Worm (Caenorhabditis elegans) whole organism, young adult: Measurements from ENCODE around the gene exc-13.
"Not testable (repeated sequence)": the region's sequence is repeated elsewhere in the genome, so short reads cannot be mapped to it uniquely, and the experiment has no call there.

Source experiments
- B0019.2 ChIP-seq: fragments of 200-800 bp; sonication (Bioruptor generic); conservative IDR thresholded peaks from 2 replicates; pipeline ENCODE4 v1.3.6; 2022; ENCODE audit warnings: missing genetic modification reagents, missing genetic modification characterization, missing compliant biosample characterization
- C06A6.2 ChIP-seq: fragments of 200-800 bp; sonication (Bioruptor generic); conservative IDR thresholded peaks from 2 replicates; pipeline ENCODE4 v1.3.6; 2022; ENCODE audit warnings: missing genetic modification characterization, missing compliant biosample characterization
- F10E7.11 ChIP-seq: sonication (generic microtip); optimal IDR thresholded peaks from 2 replicates; lab custom pipeline; 2017; ENCODE audit warnings: mild to moderate bottlenecking, missing genetic modification characterization, moderate library complexity, missing compliant biosample characterization
- F22D6.2 ChIP-seq: sonication (generic microtip); optimal IDR thresholded peaks from 2 replicates; lab custom pipeline; 2016; ENCODE audit warnings: mild to moderate bottlenecking, missing genetic modification characterization, missing compliant biosample characterization
- F39B2.1 ChIP-seq: fragments of 200-800 bp; sonication (Bioruptor generic); IDR thresholded peaks from 2 replicates; pipeline ENCODE4 v1.3.6; 2022; ENCODE audit warnings: missing genetic modification reagents, missing genetic modification characterization, missing compliant biosample characterization
- F49E8.2 ChIP-seq: sonication (generic microtip); optimal IDR thresholded peaks from 3 replicates; lab custom pipeline; 2017; ENCODE audit warnings: missing genetic modification characterization, mild to moderate bottlenecking, missing compliant biosample characterization, antibody characterized with exemption, moderate library complexity; ENCODE audit not compliant: insufficient read depth
- F52B5.7 ChIP-seq: sonication (generic microtip); optimal IDR thresholded peaks from 2 replicates; lab custom pipeline; 2016; ENCODE audit warnings: mild to moderate bottlenecking, missing genetic modification characterization, missing compliant biosample characterization
- K12H6.12 ChIP-seq: fragments of 200-800 bp; sonication (Bioruptor generic); optimal IDR thresholded peaks from 2 replicates; lab custom pipeline; 2018; ENCODE audit warnings: mild to moderate bottlenecking, missing genetic modification characterization, missing compliant biosample characterization
- Y53F4B.3 ChIP-seq: fragments of 200-800 bp; sonication (Bioruptor generic); IDR thresholded peaks from 2 replicates; pipeline ENCODE4 v1.3.6; 2022; ENCODE audit warnings: missing genetic modification reagents, missing genetic modification characterization, missing compliant biosample characterization
- Y53G8AR.9 ChIP-seq: fragments of 200-800 bp; sonication (Bioruptor generic); conservative IDR thresholded peaks from 2 replicates; pipeline ENCODE4 v1.3.6; 2022; ENCODE audit warnings: missing genetic modification reagents, missing genetic modification characterization, missing compliant biosample characterization
- Y95B8A.8 ChIP-seq: fragments of 200-800 bp; sonication (Bioruptor generic); IDR thresholded peaks from 2 replicates; pipeline ENCODE4 v1.3.6; 2022; ENCODE audit warnings: missing genetic modification reagents, missing genetic modification characterization, missing compliant biosample characterization
- ZK185.1 ChIP-seq: sonication (generic microtip); optimal IDR thresholded peaks from 2 replicates; lab custom pipeline; 2016; ENCODE audit warnings: mild to moderate bottlenecking, missing genetic modification characterization, missing compliant biosample characterization; ENCODE audit not compliant: poor library complexity, severe bottlenecking
- aptf-3 ChIP-seq: fragments of 200-800 bp; sonication (Bioruptor generic); IDR thresholded peaks from 2 replicates; pipeline ENCODE4 v1.3.6; 2022; ENCODE audit warnings: missing genetic modification characterization, missing compliant biosample characterization
- atf-7 ChIP-seq: sonication (generic microtip); optimal IDR thresholded peaks from 2 replicates; lab custom pipeline; 2017; ENCODE audit warnings: mild to moderate bottlenecking, missing genetic modification characterization, missing compliant biosample characterization
- attf-3 ChIP-seq: fragments of 200-800 bp; sonication (Bioruptor generic); conservative IDR thresholded peaks from 2 replicates; pipeline ENCODE4 v1.3.6; 2022; ENCODE audit warnings: missing genetic modification reagents, missing genetic modification characterization, missing compliant biosample characterization
- ceh-27 ChIP-seq: fragments of 200-800 bp; sonication (Bioruptor generic); optimal IDR thresholded peaks from 2 replicates; lab custom pipeline; 2018; ENCODE audit warnings: mild to moderate bottlenecking, missing genetic modification characterization, moderate library complexity, missing compliant biosample characterization
- ceh-58 ChIP-seq: fragments of 200-800 bp; sonication (Bioruptor generic); IDR thresholded peaks from 2 replicates; pipeline ENCODE4 v1.3.6; 2022; ENCODE audit warnings: missing genetic modification characterization, missing compliant biosample characterization
- chd-7 ChIP-seq: sonication (generic microtip); optimal IDR thresholded peaks from 2 replicates; lab custom pipeline; 2016; ENCODE audit warnings: mild to moderate bottlenecking, missing genetic modification characterization, moderate library complexity, missing compliant biosample characterization
- dox-1 ChIP-seq: fragments of 200-800 bp; sonication (Bioruptor generic); IDR thresholded peaks from 2 replicates; pipeline ENCODE4 v1.3.6; 2022; ENCODE audit warnings: missing genetic modification reagents, missing genetic modification characterization, missing compliant biosample characterization
- egl-44 ChIP-seq: fragments of 200-800 bp; sonication (Bioruptor generic); IDR thresholded peaks from 2 replicates; pipeline ENCODE4 v1.3.6; 2022; ENCODE audit warnings: missing genetic modification reagents, missing genetic modification characterization, missing compliant biosample characterization
- ekl-4 ChIP-seq: fragments of 200-800 bp; sonication (Bioruptor generic); IDR thresholded peaks from 2 replicates; pipeline ENCODE4 v1.3.6; 2022; ENCODE audit warnings: missing genetic modification reagents, missing genetic modification characterization, missing compliant biosample characterization
- hlh-12 ChIP-seq: sonication (generic microtip); optimal IDR thresholded peaks from 2 replicates; lab custom pipeline; 2016; ENCODE audit warnings: missing genetic modification characterization, missing compliant biosample characterization
- hrde-1 ChIP-seq: sonication (generic microtip); optimal IDR thresholded peaks from 2 replicates; lab custom pipeline; 2016; ENCODE audit warnings: missing genetic modification characterization, mild to moderate bottlenecking, missing compliant biosample characterization, moderate library complexity, missing genotype, missing genetic modification reagents, borderline replicate concordance
- hsf-1 ChIP-seq: fragments of 200-800 bp; sonication (Bioruptor generic); IDR thresholded peaks from 2 replicates; pipeline ENCODE4 v1.3.6; 2022; ENCODE audit warnings: missing genetic modification reagents, missing genetic modification characterization, missing compliant biosample characterization
- let-526 ChIP-seq: fragments of 200-800 bp; sonication (Bioruptor generic); IDR thresholded peaks from 2 replicates; pipeline ENCODE4 v1.3.6; 2022; ENCODE audit warnings: missing genetic modification reagents, missing genetic modification characterization, missing compliant biosample characterization
- lir-1 ChIP-seq: fragments of 200-800 bp; sonication (Bioruptor generic); conservative IDR thresholded peaks from 2 replicates; pipeline ENCODE4 v1.3.6; 2022; ENCODE audit warnings: missing genetic modification reagents, missing genetic modification characterization, missing compliant biosample characterization
- mxl-1 ChIP-seq: sonication (generic microtip); optimal IDR thresholded peaks from 2 replicates; lab custom pipeline; 2016; ENCODE audit warnings: missing genetic modification characterization, missing compliant biosample characterization
- nhr-80 ChIP-seq: sonication (generic microtip); optimal IDR thresholded peaks from 2 replicates; lab custom pipeline; 2016; ENCODE audit warnings: missing genetic modification characterization, missing compliant biosample characterization
- nhr-90 ChIP-seq: sonication (generic microtip); optimal IDR thresholded peaks from 2 replicates; lab custom pipeline; 2016; ENCODE audit warnings: missing genotype, mild to moderate bottlenecking, missing genetic modification characterization, missing compliant biosample characterization
- rec-8 ChIP-seq, 2 experiments: sonication (generic microtip); optimal IDR thresholded peaks; 2 replicates each; lab custom pipeline; 2016; ENCODE audit warnings: mild to moderate bottlenecking in 2 of 2, missing genetic modification characterization in 2 of 2, missing genetic modification reagents in 2 of 2, missing genotype in 2 of 2, missing biosample characterization in 1 of 2, missing compliant biosample characterization in 1 of 2, moderate library complexity in 1 of 2
- rpc-1 ChIP-seq, 2 experiments: fragments of 150-350 bp in 1 of 2; sonication (generic microtip) in 1 of 2; optimal IDR thresholded peaks; 2 replicates each; lab custom pipeline; 2014 to 2018; ENCODE audit warnings: missing biosample characterization in 1 of 2, missing genetic modification characterization in 1 of 2, missing genetic modification reagents in 1 of 2, missing genotype in 1 of 2
- snpc-1.3 ChIP-seq: sonication (generic microtip); optimal IDR thresholded peaks from 2 replicates; lab custom pipeline; 2017; ENCODE audit warnings: missing genetic modification characterization, mild to moderate bottlenecking, missing compliant biosample characterization, antibody characterized with exemption, moderate library complexity, missing genotype, missing genetic modification reagents; ENCODE audit not compliant: insufficient read depth
- xnd-1 ChIP-seq: sonication (generic microtip); optimal IDR thresholded peaks from 2 replicates; lab custom pipeline; 2016; ENCODE audit warnings: missing genotype, missing genetic modification reagents, missing genetic modification characterization, missing compliant biosample characterization
- zfh-2 ChIP-seq: fragments of 200-800 bp; sonication (Bioruptor generic); conservative IDR thresholded peaks from 2 replicates; pipeline ENCODE4 v1.3.6; 2022; ENCODE audit warnings: missing genetic modification reagents, missing genetic modification characterization, missing compliant biosample characterization
- ztf-18 ChIP-seq: sonication (generic microtip); optimal IDR thresholded peaks from 2 replicates; lab custom pipeline; 2016; ENCODE audit warnings: missing genotype, mild to moderate bottlenecking, missing genetic modification characterization, missing compliant biosample characterization
- ztf-6 ChIP-seq: fragments of 200-800 bp; sonication (Bioruptor generic); IDR thresholded peaks from 2 replicates; pipeline ENCODE4 v1.3.6; 2022; ENCODE audit warnings: missing genetic modification reagents, missing genetic modification characterization, missing compliant biosample characterization

Gene exc-13

ce11 chrV:7328092-7328491, 37.0 kb upstream of the exc-13 start, which contains the start of gene clec-7:
Gene clec-7, plus strand, starts transcription at chrV:7328392.
- no peak for TF ChIP-seq rec-8 (tag; optimal IDR thresholded peaks at IDR 0.05; lab: Kevin White, UChicago)
- TF ChIP-seq Y95B8A.8: no peak
- TF ChIP-seq rpc-1 (optimal IDR thresholded peaks at IDR 0.05; lab: Kevin White, UChicago): no peak
- TF ChIP-seq rpc-1 (tag; optimal IDR thresholded peaks at IDR 0.05; lab: Kevin White, UChicago): no peak
- TF ChIP-seq hrde-1 (tag; lab: Kevin White, UChicago): no peak
- TF ChIP-seq ekl-4 (GFP tag; lab: Robert Waterston, UW): no peak
- TF ChIP-seq ztf-18 (tag; lab: Kevin White, UChicago): no peak
- no peak for TF ChIP-seq chd-7 (tag; lab: Kevin White, UChicago)
- no peak for TF ChIP-seq F52B5.7
- no peak for TF ChIP-seq hsf-1 (GFP tag; lab: Robert Waterston, UW)
- TF ChIP-seq nhr-90 (tag; lab: Kevin White, UChicago): no peak
- no peak for TF ChIP-seq atf-7
- TF ChIP-seq Y53G8AR.9 (GFP tag; lab: Robert Waterston, UW): no peak
- TF ChIP-seq F49E8.2 (tag; lab: Kevin White, UChicago): no peak
- no peak for TF ChIP-seq F22D6.2
- no peak for TF ChIP-seq C06A6.2
- no peak for TF ChIP-seq hlh-12 (tag; lab: Kevin White, UChicago)
- TF ChIP-seq K12H6.12: no peak
- TF ChIP-seq, all 124 proteins: peak for 0

- no peak for TF ChIP-seq aptf-3 (GFP tag; lab: Robert Waterston, UW)
Observed at ce11 chrV:7330868-7331267, 34.2 kb upstream of the exc-13 start, which contains the start of gene F10G2.2. Gene F10G2.2, plus strand, starts transcription at chrV:7331168.

- TF ChIP-seq ceh-58 (GFP tag; lab: Robert Waterston, UW): no peak
- no peak for TF ChIP-seq xnd-1
- TF ChIP-seq snpc-1.3 (tag; lab: Kevin White, UChicago): no peak
- no peak for TF ChIP-seq B0019.2 (GFP tag; lab: Robert Waterston, UW)
- TF ChIP-seq F52B5.7: no peak
- TF ChIP-seq nhr-80 (tag; lab: Kevin White, UChicago): no peak
- no peak for TF ChIP-seq let-526 (GFP tag; lab: Robert Waterston, UW)
- no peak for TF ChIP-seq egl-44
- TF ChIP-seq F39B2.1: no peak
- no peak for TF ChIP-seq dox-1 (GFP tag; lab: Robert Waterston, UW)
- TF ChIP-seq attf-3: no peak
- TF ChIP-seq ztf-6 (GFP tag; lab: Robert Waterston, UW): no peak
- no peak for TF ChIP-seq ZK185.1 (tag; lab: Kevin White, UChicago)
- no peak for TF ChIP-seq ceh-27 (GFP tag; lab: Kevin White, UChicago)
- TF ChIP-seq mxl-1: no peak
- no peak for TF ChIP-seq Y53F4B.3 (GFP tag; lab: Robert Waterston, UW)
- no peak for TF ChIP-seq zfh-2
- TF ChIP-seq, all 124 proteins: peak for 0
Observed at ce11 chrV:7332253-7332652, 32.8 kb upstream of the exc-13 start, which contains the start of gene F10G2.1. Gene F10G2.1, plus strand, starts transcription at chrV:7332553.

- not testable (repeated sequence) for TF ChIP-seq F10E7.11 (tag; lab: Kevin White, UChicago); mxl-1; lir-1 (GFP tag; lab: Robert Waterston, UW)
Observed at ce11 chrV:7337218-7337617, 27.8 kb upstream of the exc-13 start, which contains the start of gene F10G2.7. Gene F10G2.7, minus strand, starts transcription at chrV:7337318.
